Worm (Caenorhabditis elegans) whole organism, late embryonic: ENCODE results near the gene C29F9.5.

Source experiments
- C38D4.7 ChIP-seq: fragments of 200-800 bp; sonication (Bioruptor generic); optimal IDR thresholded peaks from 2 replicates; lab custom pipeline; 2018; ENCODE audit warnings: mild to moderate bottlenecking, missing genetic modification characterization, moderate library complexity, missing compliant biosample characterization
- K09A11.1 ChIP-seq: sonication (generic microtip); optimal IDR thresholded peaks from 2 replicates; lab custom pipeline; 2017; ENCODE audit warnings: antibody characterized with exemption, mild to moderate bottlenecking, missing genetic modification characterization, missing compliant biosample characterization; ENCODE audit not compliant: insufficient read depth
- T23F11.4 ChIP-seq: fragments of 200-800 bp; sonication (Bioruptor generic); optimal IDR thresholded peaks from 2 replicates; lab custom pipeline; 2018; ENCODE audit warnings: mild to moderate bottlenecking, missing genetic modification characterization, missing compliant biosample characterization
- Y22D7AL.16 ChIP-seq: sonication (generic microtip); optimal IDR thresholded peaks from 2 replicates; lab custom pipeline; 2016; ENCODE audit warnings: missing genetic modification characterization, missing compliant biosample characterization
- ahr-1 ChIP-seq: sonication (generic microtip); optimal IDR thresholded peaks from 2 replicates; lab custom pipeline; 2016; ENCODE audit warnings: missing genetic modification characterization, missing compliant biosample characterization
- ama-1 ChIP-seq: fragments of 150-350 bp; optimal IDR thresholded peaks from 2 replicates; lab custom pipeline; 2014
- ceh-19 ChIP-seq: fragments of 200-800 bp; sonication (Bioruptor generic); optimal IDR thresholded peaks from 2 replicates; lab custom pipeline; 2018; ENCODE audit warnings: mild to moderate bottlenecking, missing genetic modification characterization, missing compliant biosample characterization
- ceh-2 ChIP-seq: sonication (generic microtip); optimal IDR thresholded peaks from 2 replicates; lab custom pipeline; 2016; ENCODE audit warnings: missing genotype, missing genetic modification characterization, missing compliant biosample characterization
- ceh-31 ChIP-seq: sonication (generic microtip); optimal IDR thresholded peaks from 2 replicates; lab custom pipeline; 2016; ENCODE audit warnings: missing genetic modification characterization, missing compliant biosample characterization
- ceh-34 ChIP-seq: sonication (generic microtip); optimal IDR thresholded peaks from 2 replicates; lab custom pipeline; 2016; ENCODE audit warnings: mild to moderate bottlenecking, missing genetic modification characterization, missing compliant biosample characterization
- ceh-45 ChIP-seq: fragments of 200-800 bp; sonication (Bioruptor generic); IDR thresholded peaks from 2 replicates; pipeline ENCODE4 v1.3.6; 2022; ENCODE audit warnings: missing genetic modification reagents, missing genetic modification characterization, missing compliant biosample characterization
- ceh-48 ChIP-seq: sonication (generic microtip); optimal IDR thresholded peaks from 2 replicates; lab custom pipeline; 2016; ENCODE audit warnings: missing genetic modification characterization, inconsistent platforms, missing compliant biosample characterization
- ceh-6 ChIP-seq: fragments of 200-800 bp; sonication (Bioruptor generic); optimal IDR thresholded peaks from 2 replicates; lab custom pipeline; 2018; ENCODE audit warnings: mild to moderate bottlenecking, missing genetic modification characterization, missing compliant biosample characterization
- ceh-9 ChIP-seq: sonication (generic microtip); optimal IDR thresholded peaks from 2 replicates; lab custom pipeline; 2016; ENCODE audit warnings: mild to moderate bottlenecking, missing genetic modification characterization, inconsistent platforms, missing compliant biosample characterization
- che-1 ChIP-seq: sonication (generic microtip); optimal IDR thresholded peaks from 2 replicates; lab custom pipeline; 2016; ENCODE audit warnings: mild to moderate bottlenecking, missing genetic modification characterization, missing compliant biosample characterization
- dmd-4 ChIP-seq: sonication (generic microtip); optimal IDR thresholded peaks from 2 replicates; lab custom pipeline; 2016; ENCODE audit warnings: borderline replicate concordance, missing genetic modification characterization, missing compliant biosample characterization
- elt-4 ChIP-seq: sonication (generic microtip); optimal IDR thresholded peaks from 2 replicates; lab custom pipeline; 2016; ENCODE audit warnings: missing genetic modification characterization, missing compliant biosample characterization
- fkh-6 ChIP-seq: sonication (generic microtip); optimal IDR thresholded peaks from 2 replicates; lab custom pipeline; 2016; ENCODE audit warnings: missing genetic modification characterization, missing compliant biosample characterization
- hlh-30 ChIP-seq: sonication (generic microtip); optimal IDR thresholded peaks from 2 replicates; lab custom pipeline; 2017; ENCODE audit warnings: antibody characterized with exemption, missing genetic modification characterization, missing compliant biosample characterization; ENCODE audit not compliant: insufficient read depth
- hlh-6 ChIP-seq: sonication (generic microtip); optimal IDR thresholded peaks from 2 replicates; lab custom pipeline; 2016; ENCODE audit warnings: missing genotype, missing genetic modification characterization, missing compliant biosample characterization
- hlh-8 ChIP-seq: sonication (generic microtip); optimal IDR thresholded peaks from 2 replicates; lab custom pipeline; 2016; ENCODE audit warnings: missing genotype, missing genetic modification characterization, missing compliant biosample characterization
- lin-11 ChIP-seq: fragments of 200-800 bp; sonication (Bioruptor generic); optimal IDR thresholded peaks from 2 replicates; lab custom pipeline; 2018; ENCODE audit warnings: mild to moderate bottlenecking, missing genetic modification characterization, missing compliant biosample characterization
- nfya-1 ChIP-seq: sonication (generic microtip); optimal IDR thresholded peaks from 2 replicates; lab custom pipeline; 2017; ENCODE audit warnings: missing genetic modification characterization, mild to moderate bottlenecking, missing compliant biosample characterization, antibody characterized with exemption, moderate library complexity
- odd-2 ChIP-seq: sonication (generic microtip); optimal IDR thresholded peaks from 2 replicates; lab custom pipeline; 2017; ENCODE audit warnings: antibody characterized with exemption, mild to moderate bottlenecking, missing genetic modification characterization, missing compliant biosample characterization
- pha-2 ChIP-seq: sonication (generic microtip); optimal IDR thresholded peaks from 2 replicates; lab custom pipeline; 2017; ENCODE audit warnings: mild to moderate bottlenecking, missing genetic modification characterization, missing compliant biosample characterization
- pros-1 ChIP-seq: fragments of 150-350 bp; optimal IDR thresholded peaks from 2 replicates; lab custom pipeline; 2014; ENCODE audit warnings: missing biosample characterization, missing genetic modification reagents, missing genetic modification characterization
- ref-2 ChIP-seq: sonication (generic microtip); optimal IDR thresholded peaks from 2 replicates; lab custom pipeline; 2016; ENCODE audit warnings: missing genetic modification characterization, missing compliant biosample characterization
- rnt-1 ChIP-seq: sonication (generic microtip); optimal IDR thresholded peaks from 2 replicates; lab custom pipeline; 2016; ENCODE audit warnings: missing genetic modification characterization, missing compliant biosample characterization
- sdc-2 ChIP-seq: sonication (generic microtip); optimal IDR thresholded peaks from 2 replicates; lab custom pipeline; 2016; ENCODE audit warnings: missing genotype, missing genetic modification characterization, missing compliant biosample characterization
- sox-2 ChIP-seq: fragments of 200-800 bp; sonication (Bioruptor generic); IDR thresholded peaks from 2 replicates; pipeline ENCODE4 v1.3.6; 2022; ENCODE audit warnings: missing genetic modification reagents, missing genetic modification characterization, missing compliant biosample characterization
- sox-4 ChIP-seq: sonication (generic microtip); optimal IDR thresholded peaks from 2 replicates; lab custom pipeline; 2017; ENCODE audit warnings: mild to moderate bottlenecking, missing genetic modification characterization, inconsistent platforms, missing compliant biosample characterization
- syd-9 ChIP-seq: sonication (generic microtip); optimal IDR thresholded peaks from 2 replicates; lab custom pipeline; 2016; ENCODE audit warnings: mild to moderate bottlenecking, missing genetic modification characterization, moderate library complexity, missing compliant biosample characterization
- tbx-2 ChIP-seq: sonication (generic microtip); optimal IDR thresholded peaks from 2 replicates; lab custom pipeline; 2016; ENCODE audit warnings: missing genetic modification characterization, missing compliant biosample characterization
- tbx-7 ChIP-seq: sonication (generic microtip); optimal IDR thresholded peaks from 2 replicates; lab custom pipeline; 2016; ENCODE audit warnings: missing genotype, missing genetic modification characterization, missing compliant biosample characterization
- ttx-3 ChIP-seq: sonication (generic microtip); optimal IDR thresholded peaks from 2 replicates; lab custom pipeline; 2016; ENCODE audit warnings: missing genetic modification reagents, missing genetic modification characterization, missing compliant biosample characterization
- unc-42 ChIP-seq: sonication (generic microtip); optimal IDR thresholded peaks from 2 replicates; lab custom pipeline; 2016; ENCODE audit warnings: missing genotype, missing genetic modification characterization, missing compliant biosample characterization
- unc-55 ChIP-seq: sonication (generic microtip); optimal IDR thresholded peaks from 2 replicates; lab custom pipeline; 2017; ENCODE audit warnings: missing biosample characterization, missing genetic modification reagents, missing genetic modification characterization
- zip-5 ChIP-seq: sonication (generic microtip); optimal IDR thresholded peaks from 2 replicates; lab custom pipeline; 2016; ENCODE audit warnings: missing genetic modification characterization, missing compliant biosample characterization

Gene C29F9.5

ce11 chrIII:87183-87582 lies 30.1 kb upstream of the C29F9.5 start, which contains the start of the genes F54C4.4 and mrpl-40:
Gene F54C4.4 (minus strand): TSS chrIII:87381.
Gene mrpl-40 (plus strand): TSS chrIII:87559.
- no peak for TF ChIP-seq lin-11 (tag; lab: Kevin White, UChicago)
- no peak for TF ChIP-seq syd-9
- peak; percentile 66 for TF ChIP-seq unc-42 (tag; lab: Kevin White, UChicago)
- TF ChIP-seq nfya-1 (tag; lab: Kevin White, UChicago): peak; percentile 55
- TF ChIP-seq C38D4.7 (GFP tag; lab: Kevin White, UChicago): no peak
- TF ChIP-seq sdc-2 (tag; lab: Kevin White, UChicago): no peak
- peak; percentile 82 for TF ChIP-seq ceh-48 (tag; lab: Kevin White, UChicago)
- no peak for TF ChIP-seq ceh-45
- peak; percentile 41 for TF ChIP-seq ceh-31
- TF ChIP-seq sox-2 (GFP tag; lab: Robert Waterston, UW): no peak

- TF ChIP-seq ama-1 (lab: Kevin White, UChicago) (peak; percentile 54), che-1 (tag; lab: Kevin White, UChicago) (peak; percentile 25), sox-4 (tag; lab: Kevin White, UChicago) (no peak), nfya-1 (tag; lab: Kevin White, UChicago) (peak; percentile 16), ceh-6 (GFP tag; lab: Kevin White, UChicago) (no peak), K09A11.1 (no peak), pros-1 (tag; lab: Kevin White, UChicago) (no peak), ceh-9 (no peak), T23F11.4 (GFP tag; lab: Kevin White, UChicago) (no peak), ceh-34 (tag; lab: Kevin White, UChicago) (no peak)
- TF ChIP-seq, all 69 proteins: peak for 3
These were observed 28.2 kb upstream of the C29F9.5 start for ce11 chrIII:89155-89554.

- no peak for TF ChIP-seq sox-2 (GFP tag; lab: Robert Waterston, UW)
- TF ChIP-seq zip-5 (tag; lab: Kevin White, UChicago): no peak
- no peak for TF ChIP-seq dmd-4
- TF ChIP-seq pros-1 (tag; lab: Kevin White, UChicago): no peak
- no peak for TF ChIP-seq elt-4
- no peak for TF ChIP-seq Y22D7AL.16 (tag; lab: Kevin White, UChicago)
- no peak for TF ChIP-seq K09A11.1
- TF ChIP-seq hlh-30 (tag; lab: Kevin White, UChicago): no peak
- no peak for TF ChIP-seq ceh-2
- no peak for TF ChIP-seq ahr-1 (tag; lab: Kevin White, UChicago)
- TF ChIP-seq ama-1 (lab: Kevin White, UChicago): no peak
- TF ChIP-seq lin-11 (tag; lab: Kevin White, UChicago): no peak
- TF ChIP-seq sox-4 (tag; lab: Kevin White, UChicago): no peak
- no peak for TF ChIP-seq T23F11.4 (GFP tag; lab: Kevin White, UChicago)
- TF ChIP-seq odd-2 (tag; lab: Kevin White, UChicago): no peak
- no peak for TF ChIP-seq ceh-9
- no peak for TF ChIP-seq unc-55 (GFP tag; lab: Kevin White, UChicago)
These were observed 25.1 kb upstream of the C29F9.5 start for ce11 chrIII:92247-92646.

ce11 chrIII:94759-95330 lies 22.5 kb upstream of the C29F9.5 start, which contains the start of gene pat-4:
Gene pat-4 (minus strand): TSS chrIII:94809.
- TF ChIP-seq ceh-31 (no peak), tbx-7 (tag; lab: Kevin White, UChicago) (no peak), tbx-2 (tag; lab: Kevin White, UChicago) (peak; percentile 51), sox-2 (GFP tag; lab: Robert Waterston, UW) (peak; percentile 48), hlh-6 (tag; lab: Kevin White, UChicago) (peak; percentile 55), nfya-1 (tag; lab: Kevin White, UChicago) (peak; percentile 24), unc-55 (GFP tag; lab: Kevin White, UChicago) (no peak), Y22D7AL.16 (tag; lab: Kevin White, UChicago) (no peak), ttx-3 (tag; lab: Kevin White, UChicago) (no peak), hlh-8 (tag; lab: Kevin White, UChicago) (no peak), rnt-1 (tag; lab: Kevin White, UChicago) (peak; percentile 3), fkh-6 (tag; lab: Kevin White, UChicago) (no peak), ref-2 (tag; lab: Kevin White, UChicago) (peak; percentile 45), ceh-19 (GFP tag; lab: Kevin White, UChicago) (peak; percentile 53), lin-11 (tag; lab: Kevin White, UChicago) (no peak), ceh-2 (peak; percentile 16), ceh-34 (tag; lab: Kevin White, UChicago) (peak; percentile 59), pha-2 (tag; lab: Kevin White, UChicago) (no peak)
